Fruit fly (Drosophila melanogaster): ENCODE results near the gene CG5800.

The CG5800 gene

dm6 chrX:17627090-17627992 is 8.7 kb upstream of the CG5800 start, which contains the start of gene stas (continued):
- TF ChIP-seq ci (GFP tag; IDR thresholded peaks at IDR 0.05), result no peak
- TF ChIP-seq dati (GFP tag; IDR thresholded peaks at IDR 0.05), result no peak
- no peak for TF ChIP-seq CG4282 (GFP tag; optimal IDR thresholded peaks at IDR 0.05)
- TF ChIP-seq pzg (GFP tag; optimal IDR thresholded peaks at IDR 0.05), result peak; percentile 69
- TF ChIP-seq stwl (tag; optimal IDR thresholded peaks at IDR 0.05), result peak; percentile 75
- TF ChIP-seq sima (GFP tag; optimal IDR thresholded peaks at IDR 0.05), result no peak
- peak; percentile 25 for TF ChIP-seq sd (tag; optimal IDR thresholded peaks at IDR 0.05)
- TF ChIP-seq jing (GFP tag; optimal IDR thresholded peaks at IDR 0.05), result no peak
- TF ChIP-seq Mad (GFP tag; optimal IDR thresholded peaks at IDR 0.05), result no peak
- TF ChIP-seq H15 (GFP tag; IDR thresholded peaks at IDR 0.05), result no peak
- TF ChIP-seq dimm (GFP tag; IDR thresholded peaks at IDR 0.05), result no peak
- peak; percentile 60 for TF ChIP-seq Med (GFP tag)
- TF ChIP-seq br (optimal IDR thresholded peaks at IDR 0.05), result no peak
- TF ChIP-seq CG15601 (tag; optimal IDR thresholded peaks at IDR 0.05), result peak; percentile 35
- TF ChIP-seq CG6254 (GFP tag; optimal IDR thresholded peaks at IDR 0.05), result no peak
- TF ChIP-seq CG8089 (GFP tag; optimal IDR thresholded peaks at IDR 0.05), result no peak
- TF ChIP-seq unc-4 (GFP tag; IDR thresholded peaks at IDR 0.05; ENCODE audit: partially characterized antibody), result 0 out of 2 replicates have a peak, but pooled peaks have one; percentile 18
- no peak for TF ChIP-seq Dll (GFP tag; IDR thresholded peaks at IDR 0.05; ENCODE audit: partially characterized antibody)
- peak in 1 of 2 experiments; percentile 55 for TF ChIP-seq tll (GFP tag; optimal IDR thresholded peaks at IDR 0.05)
- no peak for TF ChIP-seq ab (GFP tag; optimal IDR thresholded peaks at IDR 0.05)
- no peak for TF ChIP-seq CG12942 (GFP tag; optimal IDR thresholded peaks at IDR 0.05)
- peak; percentile 61 for TF ChIP-seq onecut (GFP tag; IDR thresholded peaks at IDR 0.05)
- peak; percentile 11 for TF ChIP-seq HHEX (GFP tag; optimal IDR thresholded peaks at IDR 0.05)
- TF ChIP-seq Meics (GFP tag; optimal IDR thresholded peaks at IDR 0.05), result peak; percentile 24
- no peak for TF ChIP-seq CG4730 (GFP tag; IDR thresholded peaks at IDR 0.05)
- peak in 1 of 3 experiments; percentile 14 for TF ChIP-seq Stat92E (GFP tag; optimal IDR thresholded peaks at IDR 0.05)
- no peak for TF ChIP-seq Deaf1 (tag; optimal IDR thresholded peaks at IDR 0.05)
- TF ChIP-seq CG13894 (tag; optimal IDR thresholded peaks at IDR 0.05), result peak; percentile 34
- no peak for TF ChIP-seq CG10147 (GFP tag; optimal IDR thresholded peaks at IDR 0.05)
- peak; percentile 81 for TF ChIP-seq sqz (GFP tag; optimal IDR thresholded peaks at IDR 0.05)
- TF ChIP-seq Poxn (GFP tag; IDR thresholded peaks at IDR 0.05), result no peak
- TF ChIP-seq sug (tag; optimal IDR thresholded peaks at IDR 0.05), result peak; percentile 37
- TF ChIP-seq gfzf (GFP tag; optimal IDR thresholded peaks at IDR 0.05), result peak; percentile 81
- no peak for TF ChIP-seq CG2129 (GFP tag; IDR thresholded peaks at IDR 0.05; ENCODE audit: partially characterized antibody)
- peak; percentile 11 for TF ChIP-seq CG1233 (GFP tag; optimal IDR thresholded peaks at IDR 0.05)
- TF ChIP-seq Dbx (GFP tag; IDR thresholded peaks at IDR 0.05), result no peak
- no peak for TF ChIP-seq CG10366 (GFP tag; IDR thresholded peaks at IDR 0.05)
- 0 out of 3 replicates have a peak, but pooled peaks have one; percentile 17 for TF ChIP-seq Aef1 (GFP tag; IDR thresholded peaks at IDR 0.05)
- no peak for TF ChIP-seq CG8359 (GFP tag; optimal IDR thresholded peaks at IDR 0.05; ENCODE audit: borderline replicate concordance)
- no peak for TF ChIP-seq CG8388 (GFP tag; optimal IDR thresholded peaks at IDR 0.05)
- TF ChIP-seq fru (optimal IDR thresholded peaks at IDR 0.05), result no peak
- peak; percentile 2 for TF ChIP-seq unpg (GFP tag; optimal IDR thresholded peaks at IDR 0.05)
- TF ChIP-seq Doc3 (GFP tag; IDR thresholded peaks at IDR 0.05; ENCODE audit: partially characterized antibody), result no peak
- no peak for TF ChIP-seq CG8281 (tag; optimal IDR thresholded peaks at IDR 0.05)
- TF ChIP-seq ken (GFP tag; IDR thresholded peaks at IDR 0.05), result no peak
- 0 out of 2 replicates have a peak, but pooled peaks have one; percentile 20 for TF ChIP-seq CG32767 (GFP tag; IDR thresholded peaks at IDR 0.05)
- peak; percentile 37 for TF ChIP-seq CG17385 (GFP tag; optimal IDR thresholded peaks at IDR 0.05)
- peak; percentile 24 for TF ChIP-seq CG13624 (GFP tag; optimal IDR thresholded peaks at IDR 0.05)
